Fruit fly (Drosophila melanogaster): ENCODE results near the gene Best1.

The Best1 gene

dm6 chr3R:10134341-10134668 is 36.0 kb downstream of the Best1 start (continued):
- TF ChIP-seq dmrt93B (GFP tag; optimal IDR thresholded peaks at IDR 0.05): no peak

dm6 chr3R:10133419-10134340 is 36.6 kb downstream of the Best1 start:
- TF ChIP-seq foxo (GFP tag; optimal IDR thresholded peaks at IDR 0.05) (no peak), psq (GFP tag; optimal IDR thresholded peaks at IDR 0.05) (peak; percentile 96), sage (GFP tag; optimal IDR thresholded peaks at IDR 0.05) (peak; percentile 79), Rel (GFP tag; optimal IDR thresholded peaks at IDR 0.05) (peak; percentile 27), Rel (tag; optimal IDR thresholded peaks at IDR 0.05) (no peak), dsf (GFP tag; optimal IDR thresholded peaks at IDR 0.05; ENCODE audit: borderline replicate concordance) (no peak), fru (GFP tag; optimal IDR thresholded peaks at IDR 0.05) (peak; percentile 67), CG32264 (GFP tag; optimal IDR thresholded peaks at IDR 0.05) (peak; percentile 30)

- TF ChIP-seq ey (GFP tag; optimal IDR thresholded peaks at IDR 0.05) (peak; percentile 7), tai (GFP tag; optimal IDR thresholded peaks at IDR 0.05) (peak; percentile 53), Hnf4 (GFP tag; optimal IDR thresholded peaks at IDR 0.05) (peak; percentile 52), Rel (GFP tag; optimal IDR thresholded peaks at IDR 0.05) (peak; percentile 7), Rel (tag; optimal IDR thresholded peaks at IDR 0.05) (no peak), psq (GFP tag; optimal IDR thresholded peaks at IDR 0.05) (peak; percentile 98), woc (GFP tag; optimal IDR thresholded peaks at IDR 0.05) (peak; percentile 67), foxo (GFP tag; optimal IDR thresholded peaks at IDR 0.05) (peak in 1 of 2 experiments; percentile 44), Hr83 (GFP tag; optimal IDR thresholded peaks at IDR 0.05; ENCODE audit: poor library complexity, severe bottlenecking) (peak; percentile 36), HLH106 (tag; optimal IDR thresholded peaks at IDR 0.05) (peak; percentile 39), sage (GFP tag; optimal IDR thresholded peaks at IDR 0.05) (peak; percentile 40), lola (GFP tag; optimal IDR thresholded peaks at IDR 0.05) (no peak), dl (GFP tag; optimal IDR thresholded peaks at IDR 0.05; ENCODE audit: insufficient read depth in 1 of 2, partially characterized antibody in 2 of 2) (no peak), h (GFP tag; optimal IDR thresholded peaks at IDR 0.05) (no peak), br (GFP tag; optimal IDR thresholded peaks at IDR 0.05) (peak; percentile 26), brk (GFP tag; optimal IDR thresholded peaks at IDR 0.05) (peak; percentile 39), Sp1 (GFP tag; optimal IDR thresholded peaks at IDR 0.05) (peak; percentile 11), Vsx2 (GFP tag; optimal IDR thresholded peaks at IDR 0.05; ENCODE audit: partially characterized antibody) (no peak), Dif (GFP tag; optimal IDR thresholded peaks at IDR 0.05; ENCODE audit: partially characterized antibody) (peak; percentile 50)
Observed at dm6 chr3R:10132906-10133416, 37.3 kb downstream of the Best1 start.

- TF ChIP-seq tai (GFP tag; optimal IDR thresholded peaks at IDR 0.05) (peak; percentile 46), N (GFP tag; optimal IDR thresholded peaks at IDR 0.05) (no peak)
Observed at dm6 chr3R:10130975-10131529, 39.2 kb downstream of the Best1 start.

dm6 chr3R:10130091-10130490 is 40.2 kb downstream of the Best1 start:
- TF ChIP-seq HLH106 (tag; optimal IDR thresholded peaks at IDR 0.05) (peak; percentile 51), Sp1 (GFP tag; optimal IDR thresholded peaks at IDR 0.05) (peak; percentile 29), CG32264 (GFP tag; optimal IDR thresholded peaks at IDR 0.05) (peak; percentile 8), Rel (GFP tag; optimal IDR thresholded peaks at IDR 0.05) (no peak), Rel (tag; optimal IDR thresholded peaks at IDR 0.05) (no peak), Myc (optimal IDR thresholded peaks at IDR 0.05) (no peak), dsf (GFP tag; optimal IDR thresholded peaks at IDR 0.05; ENCODE audit: borderline replicate concordance) (no peak), dmrt93B (GFP tag; optimal IDR thresholded peaks at IDR 0.05) (no peak), foxo (GFP tag; optimal IDR thresholded peaks at IDR 0.05) (no peak), psq (GFP tag; optimal IDR thresholded peaks at IDR 0.05) (peak; percentile 39), Hr83 (GFP tag; optimal IDR thresholded peaks at IDR 0.05; ENCODE audit: poor library complexity, severe bottlenecking) (no peak), dl (GFP tag; optimal IDR thresholded peaks at IDR 0.05; ENCODE audit: insufficient read depth in 1 of 2, partially characterized antibody in 2 of 2) (no peak), fru (GFP tag; optimal IDR thresholded peaks at IDR 0.05) (peak; percentile 61), Hnf4 (GFP tag; optimal IDR thresholded peaks at IDR 0.05) (peak; percentile 56), sv (GFP tag; optimal IDR thresholded peaks at IDR 0.05) (peak; percentile 34), tai (GFP tag; optimal IDR thresholded peaks at IDR 0.05) (no peak), Jra (GFP tag; optimal IDR thresholded peaks at IDR 0.05) (no peak), Hr78 (GFP tag; optimal IDR thresholded peaks at IDR 0.05) (no peak), lola (GFP tag; optimal IDR thresholded peaks at IDR 0.05) (no peak), woc (GFP tag; optimal IDR thresholded peaks at IDR 0.05) (no peak), Dfd (GFP tag; optimal IDR thresholded peaks at IDR 0.05) (no peak), ey (GFP tag; optimal IDR thresholded peaks at IDR 0.05) (peak; percentile 51), rgr (GFP tag; optimal IDR thresholded peaks at IDR 0.05) (peak; percentile 58), Abd-B (GFP tag; optimal IDR thresholded peaks at IDR 0.05) (no peak), br (GFP tag; optimal IDR thresholded peaks at IDR 0.05) (peak; percentile 57), Vsx2 (GFP tag; optimal IDR thresholded peaks at IDR 0.05; ENCODE audit: partially characterized antibody) (no peak), brk (GFP tag; optimal IDR thresholded peaks at IDR 0.05) (peak; percentile 32), GATAd (GFP tag; optimal IDR thresholded peaks at IDR 0.05) (no peak), OdsH (GFP tag; optimal IDR thresholded peaks at IDR 0.05) (peak; percentile 56), N (GFP tag; optimal IDR thresholded peaks at IDR 0.05) (no peak), CrebA (GFP tag; optimal IDR thresholded peaks at IDR 0.05; ENCODE audit: borderline replicate concordance) (no peak), h (GFP tag; optimal IDR thresholded peaks at IDR 0.05) (peak; percentile 71), sage (GFP tag; optimal IDR thresholded peaks at IDR 0.05) (peak; percentile 14)

All from whole organism, wandering third instar larva.